Fruit fly (Drosophila melanogaster): ENCODE measurements around the gene CG5885.

The CG5885 gene

dm6 chr2L:9938631-9939256, 20.6 kb upstream of the CG5885 start, which contains the start of the genes Datp and CG4619 (continued):
- TF ChIP-seq CG5245 (GFP tag; optimal IDR thresholded peaks at IDR 0.05) (peak; percentile 17), trh (GFP tag; optimal IDR thresholded peaks at IDR 0.05) (no peak), HHEX (GFP tag; optimal IDR thresholded peaks at IDR 0.05) (peak; percentile 7), repo (GFP tag; optimal IDR thresholded peaks at IDR 0.05) (peak; percentile 16), mam (GFP tag; optimal IDR thresholded peaks at IDR 0.05) (peak; percentile 63), Asciz (GFP tag; optimal IDR thresholded peaks at IDR 0.05) (no peak), CG3281 (GFP tag; optimal IDR thresholded peaks at IDR 0.05) (peak; percentile 32), hb (GFP tag; IDR thresholded peaks at IDR 0.05; ENCODE audit: partially characterized antibody) (no peak), CG15073 (GFP tag; optimal IDR thresholded peaks at IDR 0.05) (no peak), CG15269 (tag; optimal IDR thresholded peaks at IDR 0.05) (no peak), Neu2 (GFP tag; optimal IDR thresholded peaks at IDR 0.05; ENCODE audit: borderline replicate concordance) (peak; percentile 50), row (GFP tag; IDR thresholded peaks at IDR 0.05) (peak; percentile 61), Rfx (GFP tag; IDR thresholded peaks at IDR 0.05) (peak; percentile 81), ci (GFP tag; IDR thresholded peaks at IDR 0.05) (peak; percentile 65), NFAT (GFP tag; IDR thresholded peaks at IDR 0.05) (peak; percentile 76), CG16815 (GFP tag; optimal IDR thresholded peaks at IDR 0.05) (no peak), sens (GFP tag) (peak; percentile 76), CG9932 (GFP tag; IDR thresholded peaks at IDR 0.05) (peak; percentile 85), tio (GFP tag; optimal IDR thresholded peaks at IDR 0.05) (no peak), MESR4 (GFP tag; optimal IDR thresholded peaks at IDR 0.05) (peak; percentile 68), HmgZ (tag; optimal IDR thresholded peaks at IDR 0.05) (peak; percentile 87), Xrp1 (GFP tag; IDR thresholded peaks at IDR 0.05) (peak; percentile 31; the same call in 1 of the 2 replicates), gsb (GFP tag; IDR thresholded peaks at IDR 0.05) (no peak), Mes4 (GFP tag; optimal IDR thresholded peaks at IDR 0.05) (no peak), CG17912 (GFP tag; optimal IDR thresholded peaks at IDR 0.05) (peak; percentile 56), tup (GFP tag; optimal IDR thresholded peaks at IDR 0.05) (no peak), sob (GFP tag; IDR thresholded peaks at IDR 0.05) (peak; percentile 87), CG3995 (GFP tag; optimal IDR thresholded peaks at IDR 0.05) (peak; percentile 36), dm (GFP tag; optimal IDR thresholded peaks at IDR 0.05) (peak; percentile 89), Dip2 (GFP tag; IDR thresholded peaks at IDR 0.05) (no peak), CoRest (tag; optimal IDR thresholded peaks at IDR 0.05) (peak; percentile 23), Dref (GFP tag; IDR thresholded peaks at IDR 0.05) (peak; percentile 46), yki (optimal IDR thresholded peaks at IDR 0.05) (no peak), Taf1 (GFP tag; IDR thresholded peaks at IDR 0.05) (peak; percentile 33; the same call in 1 of the 2 replicates), CG12659 (GFP tag; optimal IDR thresholded peaks at IDR 0.05) (peak; percentile 44), HLH3B (GFP tag; IDR thresholded peaks at IDR 0.05) (0 out of 2 replicates have a peak, but pooled peaks have one; percentile 25), CG34376 (GFP tag; optimal IDR thresholded peaks at IDR 0.05) (peak; percentile 31), br (optimal IDR thresholded peaks at IDR 0.05) (no peak), unc-4 (GFP tag; IDR thresholded peaks at IDR 0.05; ENCODE audit: partially characterized antibody) (peak; percentile 37; the same call in 1 of the 2 replicates), crp (GFP tag; optimal IDR thresholded peaks at IDR 0.05) (peak in 1 of 2 experiments; percentile 87), CG2712 (tag; optimal IDR thresholded peaks at IDR 0.05) (peak; percentile 16), tx (GFP tag; optimal IDR thresholded peaks at IDR 0.05) (peak; percentile 26), CG8944 (GFP tag; optimal IDR thresholded peaks at IDR 0.05) (peak; percentile 58), Trl (optimal IDR thresholded peaks at IDR 0.05) (peak in 1 of 2 experiments; percentile 15), Trl (GFP tag; optimal IDR thresholded peaks at IDR 0.05) (peak; percentile 64), croc (GFP tag; conservative IDR thresholded peaks at IDR 0.05) (peak; percentile 24; the same call in 1 of the 3 replicates), CG17186 (GFP tag; optimal IDR thresholded peaks at IDR 0.05) (peak; percentile 40), Ptx1 (GFP tag; IDR thresholded peaks at IDR 0.05) (peak; percentile 47; the same call in 1 of the 2 replicates), Hr51 (GFP tag; optimal IDR thresholded peaks at IDR 0.05) (no peak), ash1 (GFP tag; optimal IDR thresholded peaks at IDR 0.05) (no peak), pb (GFP tag; optimal IDR thresholded peaks at IDR 0.05) (no peak)
